Worm (Caenorhabditis elegans) whole organism, midembryonic: ENCODE data around the gene F14F3.4.

Experiments
- flt-1 ChIP-seq: fragments of 200-800 bp; sonication (Bioruptor generic); IDR thresholded peaks from 2 replicates; pipeline ENCODE4 v1.3.6; 2022; ENCODE audit warnings: missing genetic modification characterization, missing compliant biosample characterization
- tab-1 ChIP-seq: fragments of 200-800 bp; sonication (Bioruptor generic); IDR thresholded peaks from 2 replicates; pipeline ENCODE4 v1.3.6; 2022; ENCODE audit warnings: missing genetic modification characterization, missing compliant biosample characterization

DNA sequence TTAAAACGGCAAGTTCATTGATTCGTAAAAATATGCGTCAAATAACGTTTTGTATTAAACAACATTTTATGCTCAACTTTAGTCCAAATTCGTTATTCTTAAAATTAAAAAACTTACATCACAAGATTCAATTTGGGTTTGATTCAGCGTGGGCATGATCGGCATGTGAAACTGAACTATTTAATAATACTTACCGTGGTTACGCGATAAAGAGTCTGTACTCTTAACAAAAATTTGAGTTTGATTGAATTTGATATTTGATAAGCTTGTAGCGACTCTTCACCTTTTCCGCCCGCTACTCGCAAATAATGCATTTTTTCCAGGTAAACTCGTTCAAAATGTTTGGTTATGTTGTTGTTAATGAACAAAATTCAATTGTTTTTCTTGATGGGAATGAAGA lies 12.2 kb upstream of the F14F3.4 start, which contains the start of gene glo-3:
- no peak for TF ChIP-seq tab-1 (GFP tag; lab: Robert Waterston, UW)
- TF ChIP-seq flt-1 = no peak
